Fruit fly (Drosophila melanogaster) whole organism, embryonic: ENCODE results near the gene hiro.

Source experiments
- Adf1 ChIP-seq: fragments of 200-800 bp; sonication (Bioruptor generic); IDR thresholded peaks from 2 replicates; pipeline ENCODE4 v1.3.6; 2022; ENCODE audit warnings: missing biosample characterization, missing genetic modification characterization
- Atf-2 ChIP-seq: fragments of 200-800 bp; sonication (Bioruptor generic); optimal IDR thresholded peaks from 2 replicates; lab custom pipeline; 2016; ENCODE audit warnings: missing biosample characterization, missing genetic modification characterization
- CG10979 ChIP-seq: fragments of 200-800 bp; sonication (Bioruptor generic); optimal IDR thresholded peaks from 2 replicates; lab custom pipeline; 2018; ENCODE audit warnings: missing biosample characterization, mild to moderate bottlenecking, missing genetic modification characterization, moderate library complexity
- CG11247 ChIP-seq: fragments of 200-800 bp; sonication (Bioruptor generic); IDR thresholded peaks from 2 replicates; pipeline ENCODE4 v1.3.6; 2022; ENCODE audit warnings: missing biosample characterization, missing genetic modification characterization
- CG11696 ChIP-seq: fragments of 200-800 bp; sonication (Bioruptor generic); IDR thresholded peaks from 2 replicates; pipeline ENCODE4 v1.3.6; 2022; ENCODE audit warnings: missing biosample characterization, missing genetic modification characterization
- CG12299 ChIP-seq: fragments of 200-800 bp; sonication (Bioruptor generic); optimal IDR thresholded peaks from 2 replicates; lab custom pipeline; 2018; ENCODE audit warnings: missing biosample characterization, mild to moderate bottlenecking, missing genetic modification characterization
- CG12391 ChIP-seq: fragments of 200-800 bp; sonication (Bioruptor generic); optimal IDR thresholded peaks from 3 replicates; lab custom pipeline; 2018; ENCODE audit warnings: missing biosample characterization, mild to moderate bottlenecking, missing genetic modification characterization, moderate library complexity
- CG13287 ChIP-seq: fragments of 200-800 bp; sonication (Bioruptor generic); IDR thresholded peaks from 2 replicates; pipeline ENCODE4 v1.3.6; 2022; ENCODE audit warnings: missing biosample characterization, missing genetic modification characterization; ENCODE audit not compliant: partially characterized antibody
- CG14050 ChIP-seq: fragments of 200-800 bp; sonication (Bioruptor generic); IDR thresholded peaks from 3 replicates; pipeline ENCODE4 v1.3.6; 2022; ENCODE audit warnings: missing biosample characterization, missing genetic modification characterization
- CG15073 ChIP-seq: fragments of 200-800 bp; sonication (Bioruptor generic); optimal IDR thresholded peaks from 2 replicates; lab custom pipeline; 2016; ENCODE audit warnings: missing biosample characterization, missing genetic modification characterization
- CG1529 ChIP-seq: fragments of 200-800 bp; sonication (Bioruptor generic); optimal IDR thresholded peaks from 3 replicates; lab custom pipeline; 2018; ENCODE audit warnings: missing biosample characterization, missing genetic modification characterization
- CG1602 ChIP-seq: fragments of 200-800 bp; sonication (Bioruptor generic); optimal IDR thresholded peaks from 3 replicates; lab custom pipeline; 2016; ENCODE audit warnings: missing biosample characterization, missing genetic modification characterization
- CG16815 ChIP-seq: fragments of 200-800 bp; sonication (Bioruptor generic); optimal IDR thresholded peaks from 3 replicates; lab custom pipeline; 2017; ENCODE audit warnings: missing biosample characterization, mild to moderate bottlenecking, missing genetic modification characterization
- CG32532 ChIP-seq: fragments of 200-800 bp; sonication (Bioruptor generic); IDR thresholded peaks from 2 replicates; pipeline ENCODE4 v1.3.6; 2022; ENCODE audit warnings: missing biosample characterization, missing genetic modification characterization
- CG3281 ChIP-seq: fragments of 200-800 bp; sonication (Bioruptor generic); optimal IDR thresholded peaks from 3 replicates; lab custom pipeline; 2017; ENCODE audit warnings: missing biosample characterization, mild to moderate bottlenecking, missing genetic modification characterization
- CG3726 ChIP-seq: fragments of 200-800 bp; sonication (Bioruptor generic); IDR thresholded peaks from 3 replicates; pipeline ENCODE4, ENCODE4 v1.3.6; 2022; ENCODE audit warnings: missing biosample characterization, missing genetic modification characterization
- CG3838 ChIP-seq: fragments of 200-800 bp; sonication (Bioruptor generic); optimal IDR thresholded peaks from 3 replicates; lab custom pipeline; 2016; ENCODE audit warnings: missing biosample characterization, missing genetic modification characterization
- CG43689 ChIP-seq: fragments of 200-800 bp; sonication (Bioruptor generic); IDR thresholded peaks from 2 replicates; pipeline ENCODE4 v1.3.6; 2022; ENCODE audit warnings: missing biosample characterization, missing genetic modification characterization
- CG6683 ChIP-seq: fragments of 200-800 bp; sonication (Bioruptor generic); optimal IDR thresholded peaks from 2 replicates; lab custom pipeline; 2017; ENCODE audit warnings: missing biosample characterization, mild to moderate bottlenecking, missing genetic modification characterization, missing genetic modification reagents
- CG8388 ChIP-seq: fragments of 200-800 bp; sonication (Bioruptor generic); optimal IDR thresholded peaks from 2 replicates; lab custom pipeline; 2019; ENCODE audit warnings: missing biosample characterization, mild to moderate bottlenecking, missing genetic modification characterization, moderate library complexity
- CHES-1-like ChIP-seq: fragments of 200-800 bp; sonication (Bioruptor generic); optimal IDR thresholded peaks from 2 replicates; lab custom pipeline; 2016; ENCODE audit warnings: missing biosample characterization, missing genetic modification characterization
- Dek ChIP-seq: fragments of 200-800 bp; sonication (Bioruptor generic); optimal IDR thresholded peaks from 3 replicates; lab custom pipeline; 2019; ENCODE audit warnings: missing biosample characterization, mild to moderate bottlenecking, missing genetic modification characterization, moderate library complexity
- Dfd ChIP-seq, 2 experiments: fragments of >200 bp; optimal IDR thresholded peaks; 2 replicates each; lab custom pipeline; 2017; ENCODE audit warnings: missing biosample characterization in 2 of 2, missing genetic modification characterization in 2 of 2
- Dp ChIP-seq: fragments of 200-800 bp; sonication (Bioruptor generic); optimal IDR thresholded peaks from 2 replicates; lab custom pipeline; 2018; ENCODE audit warnings: missing biosample characterization, mild to moderate bottlenecking, missing genetic modification characterization, moderate library complexity
- Fer3 ChIP-seq: fragments of 200-800 bp; sonication (Bioruptor generic); optimal IDR thresholded peaks from 2 replicates; lab custom pipeline; 2018; ENCODE audit warnings: missing biosample characterization, mild to moderate bottlenecking, missing genetic modification characterization, moderate library complexity
- Gsc ChIP-seq: fragments of 200-800 bp; sonication (Bioruptor generic); IDR thresholded peaks from 2 replicates; pipeline ENCODE4 v1.3.6; 2022; ENCODE audit warnings: missing biosample characterization, missing genetic modification characterization
- Hand ChIP-seq: fragments of 200-800 bp; sonication (Bioruptor generic); optimal IDR thresholded peaks from 2 replicates; lab custom pipeline; 2017; ENCODE audit warnings: mild to moderate bottlenecking, missing biosample characterization, missing genetic modification reagents, missing genetic modification characterization
- Hr51 ChIP-seq, 2 experiments: fragments of 200-800 bp; sonication (Bioruptor generic); optimal IDR thresholded peaks; 2 replicates in 1 of 2; 3 replicates in 1 of 2; lab custom pipeline; 2016 to 2018; ENCODE audit warnings: missing biosample characterization in 2 of 2, missing genetic modification characterization in 2 of 2, mild to moderate bottlenecking in 1 of 2, moderate library complexity in 1 of 2
- NC2α ChIP-seq: fragments of 200-800 bp; sonication (Bioruptor generic); optimal IDR thresholded peaks from 2 replicates; lab custom pipeline; 2016; ENCODE audit warnings: missing biosample characterization, missing genetic modification characterization
- Neu2 ChIP-seq: fragments of 200-800 bp; sonication (Bioruptor generic); optimal IDR thresholded peaks from 3 replicates; lab custom pipeline; 2016; ENCODE audit warnings: missing biosample characterization, missing genetic modification characterization, borderline replicate concordance
- Pdp1 ChIP-seq, 2 experiments: fragments of 200-800 bp; sonication (Bioruptor generic); optimal IDR thresholded peaks; 3 replicates each; lab custom pipeline; 2016; ENCODE audit warnings: missing biosample characterization in 2 of 2, missing genetic modification characterization in 2 of 2, mild to moderate bottlenecking in 1 of 2, moderate library complexity in 1 of 2
- Side ChIP-seq: fragments of 200-800 bp; sonication (Bioruptor generic); optimal IDR thresholded peaks from 2 replicates; lab custom pipeline; 2016; ENCODE audit warnings: missing biosample characterization, missing genetic modification characterization
- al ChIP-seq: fragments of 200-800 bp; sonication (Bioruptor generic); IDR thresholded peaks from 2 replicates; pipeline ENCODE4 v1.3.6; 2022; ENCODE audit warnings: missing biosample characterization, missing genetic modification characterization
- amos ChIP-seq: fragments of 200-800 bp; sonication (Bioruptor generic); IDR thresholded peaks from 2 replicates; pipeline ENCODE4 v1.3.6; 2022; ENCODE audit warnings: missing biosample characterization, missing genetic modification characterization; ENCODE audit not compliant: partially characterized antibody
- aop ChIP-seq: fragments of 200-800 bp; sonication (Bioruptor generic); IDR thresholded peaks from 2 replicates; pipeline ENCODE4 v1.3.6; 2022; ENCODE audit warnings: missing biosample characterization, missing genetic modification characterization
- danr ChIP-seq: fragments of 200-800 bp; sonication (Bioruptor generic); IDR thresholded peaks from 2 replicates; pipeline ENCODE4 v1.3.6; 2022; ENCODE audit warnings: missing biosample characterization, missing genetic modification characterization
- esg ChIP-seq: fragments of 200-800 bp; sonication (Bioruptor generic); conservative IDR thresholded peaks from 2 replicates; pipeline ENCODE4 v1.3.6; 2022; ENCODE audit warnings: missing biosample characterization, missing genetic modification characterization
- gsb-n ChIP-seq: fragments of 200-800 bp; sonication (Bioruptor generic); optimal IDR thresholded peaks from 3 replicates; lab custom pipeline; 2018; ENCODE audit warnings: missing biosample characterization, mild to moderate bottlenecking, missing genetic modification characterization
- hbn ChIP-seq: fragments of 200-800 bp; sonication (Bioruptor generic); IDR thresholded peaks from 2 replicates; pipeline ENCODE4 v1.3.6; 2022; ENCODE audit warnings: missing biosample characterization, missing genetic modification characterization; ENCODE audit not compliant: partially characterized antibody
- ken ChIP-seq: fragments of 200-800 bp; sonication (Bioruptor generic); IDR thresholded peaks from 3 replicates; pipeline ENCODE4 v1.3.6; 2022; ENCODE audit warnings: missing biosample characterization, missing genetic modification characterization
- nmo ChIP-seq: fragments of 200-800 bp; sonication (Bioruptor generic); optimal IDR thresholded peaks from 2 replicates; lab custom pipeline; 2018; ENCODE audit warnings: missing biosample characterization, mild to moderate bottlenecking, missing genetic modification characterization, moderate library complexity
- p53 ChIP-seq: fragments of 200-800 bp; sonication (Bioruptor generic); optimal IDR thresholded peaks from 2 replicates; lab custom pipeline; 2016; ENCODE audit warnings: missing biosample characterization, missing genetic modification characterization
- pho ChIP-seq: fragments of 200-800 bp; sonication (Bioruptor generic); optimal IDR thresholded peaks from 2 replicates; lab custom pipeline; 2016; ENCODE audit warnings: missing biosample characterization, missing genetic modification characterization
- row ChIP-seq: fragments of 200-800 bp; sonication (Bioruptor generic); IDR thresholded peaks from 3 replicates; pipeline ENCODE4 v1.3.6; 2022; ENCODE audit warnings: missing biosample characterization, missing genetic modification characterization
- salm ChIP-seq: fragments of 200-800 bp; sonication (Bioruptor generic); optimal IDR thresholded peaks from 2 replicates; lab custom pipeline; 2018; ENCODE audit warnings: missing biosample characterization, mild to moderate bottlenecking, missing genetic modification characterization
- schlank ChIP-seq: fragments of 200-800 bp; sonication (Bioruptor generic); optimal IDR thresholded peaks from 2 replicates; lab custom pipeline; 2018; ENCODE audit warnings: missing biosample characterization, mild to moderate bottlenecking, missing genetic modification characterization
- scrt ChIP-seq: fragments of 200-800 bp; sonication (Bioruptor generic); optimal IDR thresholded peaks from 2 replicates; lab custom pipeline; 2018; ENCODE audit warnings: missing biosample characterization, mild to moderate bottlenecking, missing genetic modification characterization, moderate library complexity
- wdn ChIP-seq: fragments of 200-800 bp; sonication (Bioruptor generic); IDR thresholded peaks from 2 replicates; pipeline ENCODE4 v1.3.6; 2022; ENCODE audit warnings: missing biosample characterization, missing genetic modification characterization
- wek ChIP-seq: fragments of 200-800 bp; sonication (Bioruptor generic); optimal IDR thresholded peaks from 3 replicates; lab custom pipeline; 2018; ENCODE audit warnings: missing biosample characterization, mild to moderate bottlenecking, missing genetic modification characterization, moderate library complexity
- z ChIP-seq: fragments of 200-800 bp; sonication (Bioruptor generic); IDR thresholded peaks from 3 replicates; pipeline ENCODE4 v1.3.6; 2022; ENCODE audit warnings: missing biosample characterization, missing genetic modification characterization

hiro gene

dm6 chr3L:725527-726191 is 37.9 kb upstream of the hiro start (continued):
- TF ChIP-seq CG15073 (GFP tag; lab: Kevin White, UChicago) (no peak), Neu2 (GFP tag; lab: Kevin White, UChicago) (peak; percentile 59), CG8388 (peak; percentile 87), al (GFP tag; lab: Robert Waterston, UW) (no peak), CG3726 (peak; percentile 69; the same call in 2 of the 3 replicates), wek (GFP tag; lab: Kevin White, UChicago) (no peak), CG10979 (tag; lab: Kevin White, UChicago) (peak; percentile 95), aop (no peak), Hr51 (GFP tag; optimal IDR thresholded peaks at IDR 0.05; lab: Kevin White, UChicago) (peak in 1 of 2 experiments; percentile 75), Hand (GFP tag; lab: Kevin White, UChicago) (no peak), CG32532 (GFP tag; lab: Robert Waterston, UW) (no peak), schlank (tag; lab: Kevin White, UChicago) (no peak), esg (GFP tag; lab: Robert Waterston, UW) (peak; percentile 60), Side (peak; percentile 69), z (GFP tag; lab: Robert Waterston, UW) (peak; percentile 61; the same call in 2 of the 3 replicates), salm (no peak), CG13287 (GFP tag; lab: Robert Waterston, UW) (no peak), Fer3 (no peak), pho (GFP tag; lab: Kevin White, UChicago) (no peak), CG3838 (GFP tag; lab: Kevin White, UChicago) (peak; percentile 59), Pdp1 (GFP tag; optimal IDR thresholded peaks at IDR 0.05; lab: Kevin White, UChicago) (peak; percentile 78 to 82), CG12299 (tag; lab: Kevin White, UChicago) (no peak), CG14050 (GFP tag; lab: Robert Waterston, UW) (no peak), gsb-n (tag; lab: Kevin White, UChicago) (peak; percentile 88), amos (GFP tag; lab: Robert Waterston, UW) (no peak), nmo (GFP tag; lab: Kevin White, UChicago) (peak; percentile 84), hbn (GFP tag; lab: Robert Waterston, UW) (no peak), CG1529 (GFP tag; lab: Kevin White, UChicago) (peak; percentile 68), CG11247 (GFP tag; lab: Robert Waterston, UW) (no peak), CG1602 (GFP tag; lab: Kevin White, UChicago) (peak; percentile 86), row (GFP tag; lab: Robert Waterston, UW) (peak; percentile 84), wdn (no peak), CG43689 (no peak), CG3281 (no peak), CG6683 (GFP tag; lab: Kevin White, UChicago) (no peak), ken (peak; percentile 74; the same call in 2 of the 3 replicates), Adf1 (GFP tag; lab: Robert Waterston, UW) (no peak), danr (GFP tag; lab: Robert Waterston, UW) (peak; percentile 63; the same call in 1 of the 2 replicates), Gsc (GFP tag; lab: Robert Waterston, UW) (peak; percentile 80), CG11696 (peak; percentile 56; the same call in 1 of the 2 replicates), CHES-1-like (peak; percentile 65), Atf-2 (GFP tag; lab: Kevin White, UChicago) (peak; percentile 80), NC2α (GFP tag; lab: Kevin White, UChicago) (peak; percentile 87), p53 (GFP tag; lab: Kevin White, UChicago) (peak; percentile 56), Dp (no peak), CG16815 (peak; percentile 93), scrt (GFP tag; lab: Kevin White, UChicago) (no peak), Dfd (GFP tag; optimal IDR thresholded peaks at IDR 0.05; lab: Kevin White, UChicago) (no peak), Dek (tag; lab: Kevin White, UChicago) (no peak), CG12391 (tag; lab: Kevin White, UChicago) (peak; percentile 90)
